Worm (Caenorhabditis elegans) whole organism, L2 larva: ENCODE data around the gene clec-162.

ENCODE experiments used
- C34F6.9 ChIP-seq: fragments of 150-350 bp; optimal IDR thresholded peaks from 2 replicates; lab custom pipeline; 2014; ENCODE audit warnings: missing biosample characterization, missing genetic modification characterization
- F13H6.1 ChIP-seq: sonication (generic microtip); optimal IDR thresholded peaks from 2 replicates; lab custom pipeline; 2016; ENCODE audit warnings: missing genetic modification characterization, missing compliant biosample characterization
- R02D3.7 ChIP-seq: fragments of 150-350 bp; optimal IDR thresholded peaks from 2 replicates; lab custom pipeline; 2014; ENCODE audit warnings: missing biosample characterization, missing genetic modification characterization
- Y55F3AM.14 ChIP-seq: fragments of 200-800 bp; sonication (Bioruptor generic); optimal IDR thresholded peaks from 2 replicates; lab custom pipeline; 2018; ENCODE audit warnings: mild to moderate bottlenecking, missing genetic modification characterization, missing compliant biosample characterization
- ZK546.5 ChIP-seq: sonication (generic microtip); optimal IDR thresholded peaks from 2 replicates; lab custom pipeline; 2017; ENCODE audit warnings: missing biosample characterization, missing genetic modification characterization
- alr-1 ChIP-seq: fragments of 150-350 bp; optimal IDR thresholded peaks from 2 replicates; lab custom pipeline; 2014; ENCODE audit warnings: missing biosample characterization, missing genetic modification characterization
- aly-2 ChIP-seq: fragments of 150-350 bp; optimal IDR thresholded peaks from 2 replicates; lab custom pipeline; 2014; ENCODE audit warnings: missing biosample characterization, missing genetic modification characterization
- ama-1 ChIP-seq: fragments of 150-350 bp; optimal IDR thresholded peaks from 2 replicates; lab custom pipeline; 2018; ENCODE audit warnings: inconsistent platforms
- blmp-1 ChIP-seq: sonication (generic microtip); optimal IDR thresholded peaks from 2 replicates; lab custom pipeline; 2017; ENCODE audit warnings: missing genetic modification characterization, mild to moderate bottlenecking, missing compliant biosample characterization, antibody characterized with exemption, moderate library complexity; ENCODE audit not compliant: insufficient read depth
- ceh-16 ChIP-seq: fragments of 150-350 bp; optimal IDR thresholded peaks from 2 replicates; lab custom pipeline; 2014; ENCODE audit warnings: missing biosample characterization, missing genetic modification characterization
- ceh-82 ChIP-seq: fragments of 150-350 bp; optimal IDR thresholded peaks from 2 replicates; lab custom pipeline; 2014; ENCODE audit warnings: missing biosample characterization, missing genetic modification characterization
- crh-2 ChIP-seq: sonication (generic microtip); optimal IDR thresholded peaks from 2 replicates; lab custom pipeline; 2017; ENCODE audit warnings: missing biosample characterization, missing genetic modification characterization
- dmd-4 ChIP-seq: sonication (generic microtip); optimal IDR thresholded peaks from 2 replicates; lab custom pipeline; 2017; ENCODE audit warnings: missing biosample characterization, missing genetic modification characterization
- egl-27 ChIP-seq: sonication (generic microtip); optimal IDR thresholded peaks from 3 replicates; lab custom pipeline; 2017; ENCODE audit warnings: missing biosample characterization, missing genetic modification reagents, missing genetic modification characterization
- elt-1 ChIP-seq: fragments of 150-350 bp; optimal IDR thresholded peaks from 2 replicates; lab custom pipeline; 2014; ENCODE audit warnings: missing biosample characterization, missing genetic modification characterization
- elt-3 ChIP-seq: sonication (generic microtip); optimal IDR thresholded peaks from 2 replicates; lab custom pipeline; 2017; ENCODE audit warnings: missing biosample characterization, missing genetic modification characterization
- fos-1 ChIP-seq: fragments of 150-350 bp; optimal IDR thresholded peaks from 2 replicates; lab custom pipeline; 2014; ENCODE audit warnings: missing biosample characterization, missing genetic modification characterization
- gmeb-1 ChIP-seq: fragments of 150-350 bp; optimal IDR thresholded peaks from 2 replicates; lab custom pipeline; 2014; ENCODE audit warnings: missing biosample characterization, missing genetic modification characterization
- lin-11 ChIP-seq: fragments of 150-350 bp; sonication (generic microtip); optimal IDR thresholded peaks from 2 replicates; lab custom pipeline; 2014; ENCODE audit warnings: missing biosample characterization, missing genetic modification characterization, inconsistent platforms, mixed read lengths
- lin-13 ChIP-seq: fragments of 150-350 bp; optimal IDR thresholded peaks from 2 replicates; lab custom pipeline; 2014; ENCODE audit warnings: missing biosample characterization, missing genetic modification reagents, missing genetic modification characterization
- lin-39 ChIP-seq: fragments of 150-350 bp; optimal IDR thresholded peaks from 2 replicates; lab custom pipeline; 2014; ENCODE audit warnings: missing biosample characterization, missing genetic modification reagents, missing genetic modification characterization
- lsy-2 ChIP-seq, 2 experiments: fragments of 150-350 bp in 1 of 2; sonication (generic microtip) in 1 of 2; optimal IDR thresholded peaks; 2 replicates each; lab custom pipeline; 2014 to 2017; ENCODE audit warnings: missing biosample characterization in 2 of 2, missing genetic modification characterization in 2 of 2
- mab-5 ChIP-seq: fragments of 150-350 bp; optimal IDR thresholded peaks from 2 replicates; lab custom pipeline; 2014; ENCODE audit warnings: missing biosample characterization, missing genetic modification characterization
- mbf-1 ChIP-seq: sonication (generic microtip); optimal IDR thresholded peaks from 2 replicates; lab custom pipeline; 2017; ENCODE audit warnings: missing biosample characterization, missing genetic modification characterization
- mdl-1 ChIP-seq, 2 experiments: fragments of 150-350 bp in 1 of 2; sonication (generic microtip) in 1 of 2; optimal IDR thresholded peaks; 2 replicates each; lab custom pipeline; 2017; ENCODE audit warnings: missing biosample characterization in 2 of 2, missing genetic modification characterization in 2 of 2
- nhr-10 ChIP-seq: sonication (generic microtip); optimal IDR thresholded peaks from 2 replicates; lab custom pipeline; 2017; ENCODE audit warnings: missing biosample characterization, missing genetic modification characterization
- nhr-11 ChIP-seq: fragments of 150-350 bp; optimal IDR thresholded peaks from 2 replicates; lab custom pipeline; 2014; ENCODE audit warnings: missing biosample characterization, missing genetic modification characterization
- nhr-12 ChIP-seq: fragments of 150-350 bp; optimal IDR thresholded peaks from 2 replicates; lab custom pipeline; 2014; ENCODE audit warnings: missing biosample characterization, missing genetic modification characterization
- nhr-129 ChIP-seq: fragments of 150-350 bp; optimal IDR thresholded peaks from 2 replicates; lab custom pipeline; 2014; ENCODE audit warnings: missing biosample characterization, missing genetic modification characterization
- nhr-21 ChIP-seq: fragments of 150-350 bp; optimal IDR thresholded peaks from 2 replicates; lab custom pipeline; 2014; ENCODE audit warnings: missing biosample characterization, missing genetic modification characterization
- nhr-23 ChIP-seq: fragments of 150-350 bp; optimal IDR thresholded peaks from 2 replicates; lab custom pipeline; 2014; ENCODE audit warnings: missing biosample characterization, missing genetic modification reagents, missing genetic modification characterization
- nhr-237 ChIP-seq: fragments of 150-350 bp; optimal IDR thresholded peaks from 2 replicates; lab custom pipeline; 2014; ENCODE audit warnings: missing biosample characterization, missing genetic modification characterization
- nhr-25 ChIP-seq: fragments of 150-350 bp; sonication (generic microtip); optimal IDR thresholded peaks from 3 replicates; lab custom pipeline; 2014; ENCODE audit warnings: missing biosample characterization, missing genetic modification characterization
- nhr-6 ChIP-seq: fragments of 150-350 bp; optimal IDR thresholded peaks from 2 replicates; lab custom pipeline; 2014; ENCODE audit warnings: missing biosample characterization, missing genetic modification characterization
- nhr-77 ChIP-seq: fragments of 150-350 bp; optimal IDR thresholded peaks from 2 replicates; lab custom pipeline; 2014; ENCODE audit warnings: missing biosample characterization, missing genetic modification characterization
- peb-1 ChIP-seq: fragments of 150-350 bp; optimal IDR thresholded peaks from 2 replicates; lab custom pipeline; 2014; ENCODE audit warnings: missing biosample characterization, missing genetic modification characterization
- sem-4 ChIP-seq: fragments of 150-350 bp; optimal IDR thresholded peaks from 2 replicates; lab custom pipeline; 2014; ENCODE audit warnings: missing biosample characterization, missing genetic modification reagents, missing genetic modification characterization
- skn-1 ChIP-seq: sonication (generic microtip); optimal IDR thresholded peaks from 2 replicates; lab custom pipeline; 2017; ENCODE audit warnings: missing biosample characterization, missing genetic modification characterization
- sma-3 ChIP-seq: sonication (generic microtip); optimal IDR thresholded peaks from 2 replicates; lab custom pipeline; 2016; ENCODE audit warnings: missing genetic modification reagents, missing genetic modification characterization, missing compliant biosample characterization
- sma-9 ChIP-seq, 2 experiments: fragments of 150-350 bp in 1 of 2; sonication (generic microtip) in 1 of 2; optimal IDR thresholded peaks; 2 replicates each; lab custom pipeline; 2014 to 2016; ENCODE audit warnings: missing genetic modification characterization in 2 of 2, mild to moderate bottlenecking in 1 of 2, missing biosample characterization in 1 of 2, missing compliant biosample characterization in 1 of 2, missing genetic modification reagents in 1 of 2, moderate library complexity in 1 of 2
- snpc-4 ChIP-seq: fragments of 150-350 bp; optimal IDR thresholded peaks from 2 replicates; lab custom pipeline; 2014; ENCODE audit warnings: missing biosample characterization, missing genetic modification characterization
- unc-39 ChIP-seq: fragments of 150-350 bp; optimal IDR thresholded peaks from 2 replicates; lab custom pipeline; 2014; ENCODE audit warnings: missing biosample characterization, missing genetic modification characterization
- unc-55 ChIP-seq: fragments of 150-350 bp; sonication (generic microtip); optimal IDR thresholded peaks from 3 replicates; lab custom pipeline; 2014; ENCODE audit warnings: missing biosample characterization, missing genetic modification reagents, missing genetic modification characterization
- unc-62 ChIP-seq: fragments of 150-350 bp; optimal IDR thresholded peaks from 2 replicates; lab custom pipeline; 2014; ENCODE audit warnings: missing biosample characterization, missing genetic modification reagents, missing genetic modification characterization
- zag-1 ChIP-seq: fragments of 150-350 bp; optimal IDR thresholded peaks from 2 replicates; lab custom pipeline; 2014; ENCODE audit warnings: missing biosample characterization, missing genetic modification characterization
- ztf-1 ChIP-seq: fragments of 200-800 bp; sonication (Bioruptor generic); conservative IDR thresholded peaks from 2 replicates; pipeline ENCODE4 v1.3.6; 2022; ENCODE audit warnings: missing genetic modification characterization, missing compliant biosample characterization
- ztf-11 ChIP-seq: sonication (generic microtip); optimal IDR thresholded peaks from 2 replicates; lab custom pipeline; 2017; ENCODE audit warnings: missing biosample characterization, missing genetic modification characterization
- ztf-4 ChIP-seq: fragments of 150-350 bp; optimal IDR thresholded peaks from 2 replicates; lab custom pipeline; 2014; ENCODE audit warnings: missing biosample characterization, missing genetic modification characterization

Gene clec-162

ce11 chrIII:9703747-9704605 lies 21.0 kb downstream of the clec-162 start:
- TF ChIP-seq nhr-12 (tag; lab: Kevin White, UChicago) (no peak), F13H6.1 (tag; lab: Kevin White, UChicago) (peak; percentile 74), nhr-129 (tag; lab: Kevin White, UChicago) (peak; percentile 43), nhr-23 (tag; lab: Kevin White, UChicago) (no peak), ceh-16 (tag; lab: Kevin White, UChicago) (no peak), mab-5 (tag; lab: Kevin White, UChicago) (peak; percentile 66), ZK546.5 (tag; lab: Kevin White, UChicago) (no peak), ama-1 (lab: Kevin White, UChicago) (peak; percentile 0), skn-1 (tag; lab: Kevin White, UChicago) (no peak), mbf-1 (no peak), lin-11 (tag; lab: Kevin White, UChicago) (no peak), gmeb-1 (tag; lab: Kevin White, UChicago) (no peak), R02D3.7 (no peak), nhr-237 (tag; lab: Kevin White, UChicago) (no peak), lsy-2 (tag; optimal IDR thresholded peaks at IDR 0.05; lab: Kevin White, UChicago) (peak in 1 of 2 experiments; percentile 43), snpc-4 (tag; lab: Kevin White, UChicago) (no peak), blmp-1 (no peak), crh-2 (tag; lab: Kevin White, UChicago) (peak; percentile 47), mdl-1 (tag; optimal IDR thresholded peaks at IDR 0.05; lab: Kevin White, UChicago) (peak in 1 of 2 experiments; percentile 27), elt-3 (tag; lab: Kevin White, UChicago) (no peak), dmd-4 (tag; lab: Kevin White, UChicago) (no peak), egl-27 (tag; lab: Kevin White, UChicago) (peak; percentile 11), alr-1 (no peak), nhr-10 (no peak), peb-1 (tag; lab: Kevin White, UChicago) (no peak), nhr-25 (peak; percentile 30), nhr-21 (tag; lab: Kevin White, UChicago) (no peak), nhr-11 (tag; lab: Kevin White, UChicago) (no peak), ztf-4 (tag; lab: Kevin White, UChicago) (no peak), nhr-6 (tag; lab: Kevin White, UChicago) (peak; percentile 26), aly-2 (no peak), fos-1 (tag; lab: Kevin White, UChicago) (peak; percentile 10), unc-55 (GFP tag; lab: Kevin White, UChicago) (peak; percentile 53), lin-13 (GFP tag; lab: Kevin White, UChicago) (no peak), Y55F3AM.14 (GFP tag; lab: Kevin White, UChicago) (peak; percentile 63), unc-62 (no peak), elt-1 (no peak), unc-39 (no peak), nhr-77 (tag; lab: Kevin White, UChicago) (no peak), zag-1 (tag; lab: Kevin White, UChicago) (peak; percentile 74), sma-3 (GFP tag; lab: Kevin White, UChicago) (no peak), ztf-11 (tag; lab: Kevin White, UChicago) (no peak), sma-9 (GFP tag; optimal IDR thresholded peaks at IDR 0.05; lab: Kevin White, UChicago) (peak; percentile 58), sma-9 (tag; optimal IDR thresholded peaks at IDR 0.05; lab: Kevin White, UChicago) (no peak), ztf-1 (GFP tag; lab: Robert Waterston, UW) (no peak), sem-4 (tag; lab: Kevin White, UChicago) (no peak), ceh-82 (tag; lab: Kevin White, UChicago) (no peak), lin-39 (no peak), C34F6.9 (tag; lab: Kevin White, UChicago) (peak; percentile 54)
